Worm (Caenorhabditis elegans): ENCODE measurements around the gene T09F3.5.

Gene T09F3.5

ce11 chrII:10396578-10396977, at the start of gene T09F3.5:
T09F3.5 (plus strand) TSS chrII:10396878.
- TF ChIP-seq dao-5 (tag; optimal IDR thresholded peaks at IDR 0.05) = no peak
- no peak for TF ChIP-seq W03F9.2 (tag; optimal IDR thresholded peaks at IDR 0.05)
- no peak for TF ChIP-seq him-1 (tag; optimal IDR thresholded peaks at IDR 0.05)

- TF ChIP-seq him-1 (tag; optimal IDR thresholded peaks at IDR 0.05) = no peak
Measured at ce11 chrII:10349915-10350314, 46.8 kb upstream of the T09F3.5 start, which contains the start of gene stip-1. stip-1 (minus strand) TSS chrII:10350012.

ce11 chrII:10350487-10350886, 46.2 kb upstream of the T09F3.5 start, which contains the start of gene C07E3.9:
C07E3.9 (plus strand) TSS chrII:10350756.
- TF ChIP-seq dao-5 (tag; optimal IDR thresholded peaks at IDR 0.05) (no peak), him-1 (tag; optimal IDR thresholded peaks at IDR 0.05) (no peak), W03F9.2 (tag; optimal IDR thresholded peaks at IDR 0.05) (no peak)

- TF ChIP-seq dao-5 (tag; optimal IDR thresholded peaks at IDR 0.05) = no peak
- no peak for TF ChIP-seq him-1 (tag; optimal IDR thresholded peaks at IDR 0.05)
- TF ChIP-seq W03F9.2 (tag; optimal IDR thresholded peaks at IDR 0.05) = no peak
Measured at ce11 chrII:10351963-10352362, 44.7 kb upstream of the T09F3.5 start, which contains the start of gene C07E3.8. C07E3.8 (plus strand) TSS chrII:10352263.

ce11 chrII:10357468-10358007, 39.1 kb upstream of the T09F3.5 start, which contains the start of gene C07E3.3:
C07E3.3 (minus strand) TSS chrII:10357518.
- TF ChIP-seq dao-5 (tag; optimal IDR thresholded peaks at IDR 0.05) (no peak), W03F9.2 (tag; optimal IDR thresholded peaks at IDR 0.05) (no peak), him-1 (tag; optimal IDR thresholded peaks at IDR 0.05) (no peak)

- TF ChIP-seq dao-5 (tag; optimal IDR thresholded peaks at IDR 0.05) (no peak), him-1 (tag; optimal IDR thresholded peaks at IDR 0.05) (no peak), W03F9.2 (tag; optimal IDR thresholded peaks at IDR 0.05) (no peak)
Measured at ce11 chrII:10360487-10360886, 36.2 kb upstream of the T09F3.5 start, which contains the start of gene C07E3.4. C07E3.4 (plus strand) TSS chrII:10360787.

ce11 chrII:10367202-10367601, 29.5 kb upstream of the T09F3.5 start, which contains the start of gene ceh-57:
ceh-57 (minus strand) TSS chrII:10367296.
- TF ChIP-seq W03F9.2 (tag; optimal IDR thresholded peaks at IDR 0.05) = no peak
- TF ChIP-seq dao-5 (tag; optimal IDR thresholded peaks at IDR 0.05) = no peak
- no peak for TF ChIP-seq him-1 (tag; optimal IDR thresholded peaks at IDR 0.05)

- TF ChIP-seq dao-5 (tag; optimal IDR thresholded peaks at IDR 0.05) (no peak), W03F9.2 (tag; optimal IDR thresholded peaks at IDR 0.05) (no peak), him-1 (tag; optimal IDR thresholded peaks at IDR 0.05) (no peak)
Measured at ce11 chrII:10369547-10370028, 27.1 kb upstream of the T09F3.5 start, which contains the start of gene ceh-58. ceh-58 (minus strand) TSS chrII:10369597.

- TF ChIP-seq dao-5 (tag; optimal IDR thresholded peaks at IDR 0.05) = no peak
- no peak for TF ChIP-seq W03F9.2 (tag; optimal IDR thresholded peaks at IDR 0.05)
- TF ChIP-seq him-1 (tag; optimal IDR thresholded peaks at IDR 0.05) = no peak
Measured at ce11 chrII:10370826-10371225, 25.9 kb upstream of the T09F3.5 start.

ce11 chrII:10373016-10373415, 23.7 kb upstream of the T09F3.5 start:
- TF ChIP-seq dao-5 (tag; optimal IDR thresholded peaks at IDR 0.05) (no peak), W03F9.2 (tag; optimal IDR thresholded peaks at IDR 0.05) (no peak), him-1 (tag; optimal IDR thresholded peaks at IDR 0.05) (no peak)

- TF ChIP-seq dao-5 (tag; optimal IDR thresholded peaks at IDR 0.05) = no peak
- TF ChIP-seq him-1 (tag; optimal IDR thresholded peaks at IDR 0.05) = no peak
- TF ChIP-seq W03F9.2 (tag; optimal IDR thresholded peaks at IDR 0.05) = no peak
Measured at ce11 chrII:10373536-10374169, 23.0 kb upstream of the T09F3.5 start.

ce11 chrII:10374776-10375175, 21.9 kb upstream of the T09F3.5 start:
- TF ChIP-seq dao-5 (tag; optimal IDR thresholded peaks at IDR 0.05) (no peak), W03F9.2 (tag; optimal IDR thresholded peaks at IDR 0.05) (no peak), him-1 (tag; optimal IDR thresholded peaks at IDR 0.05) (no peak)

- TF ChIP-seq dao-5 (tag; optimal IDR thresholded peaks at IDR 0.05) = no peak
- TF ChIP-seq W03F9.2 (tag; optimal IDR thresholded peaks at IDR 0.05) = no peak
- TF ChIP-seq him-1 (tag; optimal IDR thresholded peaks at IDR 0.05) = no peak
Measured at ce11 chrII:10377901-10378300, 18.8 kb upstream of the T09F3.5 start.

- no peak for TF ChIP-seq W03F9.2 (tag; optimal IDR thresholded peaks at IDR 0.05)
- peak; percentile 29 for TF ChIP-seq him-1 (tag; optimal IDR thresholded peaks at IDR 0.05)
Measured at ce11 chrII:10379546-10379945, 17.1 kb upstream of the T09F3.5 start.

All from whole organism, L4/young adult.